Fruit fly (Drosophila melanogaster) whole organism, wandering third instar larva: Measurements from ENCODE around the gene CG16772.
A peak's percentile ranks its signal among the peaks of the same experiment; 100 is the strongest.

Experiments used
- Abd-B ChIP-seq: fragments of >200 bp; optimal IDR thresholded peaks from 2 replicates; lab custom pipeline; 2017; ENCODE audit warnings: missing biosample characterization, missing genetic modification characterization
- CG32264 ChIP-seq: fragments of 200-800 bp; sonication (Bioruptor generic); optimal IDR thresholded peaks from 2 replicates; lab custom pipeline; 2016; ENCODE audit warnings: missing biosample characterization, missing genetic modification characterization
- CG9705 ChIP-seq: fragments of 200-800 bp; sonication (Bioruptor generic); optimal IDR thresholded peaks from 2 replicates; lab custom pipeline; 2018; ENCODE audit warnings: missing biosample characterization, mild to moderate bottlenecking, missing genetic modification characterization
- Dfd ChIP-seq: fragments of >200 bp; optimal IDR thresholded peaks from 2 replicates; lab custom pipeline; 2017; ENCODE audit warnings: missing biosample characterization, missing genetic modification characterization
- Dif ChIP-seq: fragments of 200-275, 200-300 bp; sonication (Bioruptor generic); optimal IDR thresholded peaks from 2 replicates; lab custom pipeline; 2018; ENCODE audit warnings: missing biosample characterization, missing genetic modification characterization; ENCODE audit not compliant: partially characterized antibody
- GATAd ChIP-seq: sonication (Bioruptor generic); optimal IDR thresholded peaks from 2 replicates; lab custom pipeline; 2016; ENCODE audit warnings: missing biosample characterization, missing genetic modification characterization
- HLH106 ChIP-seq: fragments of 200-800 bp; optimal IDR thresholded peaks from 3 replicates; lab custom pipeline; 2019; ENCODE audit warnings: missing biosample characterization, mild to moderate bottlenecking, missing genetic modification characterization, moderate library complexity
- Hnf4 ChIP-seq: fragments of 200-800 bp; sonication (Bioruptor generic); optimal IDR thresholded peaks from 2 replicates; lab custom pipeline; 2016; ENCODE audit warnings: missing biosample characterization, mild to moderate bottlenecking, missing genetic modification characterization
- Hr78 ChIP-seq: fragments of >200 bp; optimal IDR thresholded peaks from 2 replicates; lab custom pipeline; 2017; ENCODE audit warnings: missing biosample characterization, missing genetic modification characterization
- Hr83 ChIP-seq: fragments of 200-300 bp; sonication (Bioruptor generic); optimal IDR thresholded peaks from 2 replicates; lab custom pipeline; 2016; ENCODE audit warnings: missing biosample characterization, mild to moderate bottlenecking, missing genetic modification characterization, moderate library complexity; ENCODE audit not compliant: poor library complexity, severe bottlenecking
- Mio ChIP-seq: sonication (Bioruptor generic); optimal IDR thresholded peaks from 2 replicates; lab custom pipeline; 2016; ENCODE audit warnings: missing biosample characterization, missing genetic modification characterization
- N ChIP-seq: fragments of >200 bp; optimal IDR thresholded peaks from 2 replicates; lab custom pipeline; 2018; ENCODE audit warnings: missing biosample characterization, missing external identifiers, missing genetic modification characterization
- OdsH ChIP-seq: fragments of 200-800 bp; sonication (Bioruptor generic); optimal IDR thresholded peaks from 2 replicates; lab custom pipeline; 2016; ENCODE audit warnings: missing biosample characterization, mild to moderate bottlenecking, missing genetic modification characterization
- Rel ChIP-seq, 2 experiments: fragments of 200-800 bp; sonication (Bioruptor generic) in 1 of 2; optimal IDR thresholded peaks; 2 replicates in 1 of 2; 3 replicates in 1 of 2; lab custom pipeline; 2016 to 2019; ENCODE audit warnings: mild to moderate bottlenecking in 2 of 2, missing biosample characterization in 2 of 2, missing genetic modification characterization in 2 of 2, moderate library complexity in 1 of 2
- Vsx2 ChIP-seq: fragments of 200-300, 225-300 bp; sonication (Bioruptor generic); optimal IDR thresholded peaks from 2 replicates; lab custom pipeline; 2018; ENCODE audit warnings: missing biosample characterization, missing genetic modification characterization; ENCODE audit not compliant: partially characterized antibody
- br ChIP-seq: fragments of 200-800 bp; sonication (Bioruptor generic); optimal IDR thresholded peaks from 2 replicates; lab custom pipeline; 2016; ENCODE audit warnings: missing biosample characterization, missing genetic modification characterization
- dl ChIP-seq, 2 experiments: fragments of 175-275, 200-275 bp in 1 of 2; fragments of 200-275 bp in 1 of 2; sonication (Bioruptor generic); optimal IDR thresholded peaks; lab custom pipeline; 2018; ENCODE audit warnings: mild to moderate bottlenecking in 2 of 2, missing biosample characterization in 2 of 2, missing genetic modification characterization in 2 of 2, moderate library complexity in 2 of 2; ENCODE audit not compliant: partially characterized antibody in 2 of 2, insufficient read depth in 1 of 2
- dmrt93B ChIP-seq: fragments of 200-800 bp; sonication (Bioruptor generic); optimal IDR thresholded peaks from 2 replicates; lab custom pipeline; 2018; ENCODE audit warnings: missing biosample characterization, mild to moderate bottlenecking, missing genetic modification characterization
- dsf ChIP-seq: sonication (Bioruptor generic); optimal IDR thresholded peaks from 2 replicates; lab custom pipeline; 2016; ENCODE audit warnings: missing biosample characterization, missing genetic modification characterization, borderline replicate concordance
- foxo ChIP-seq, 2 experiments: fragments of 200-800 bp; sonication (Bioruptor generic); optimal IDR thresholded peaks; 2 replicates in 1 of 2; 3 replicates in 1 of 2; lab custom pipeline; 2016 to 2017; ENCODE audit warnings: missing biosample characterization in 2 of 2, missing genetic modification characterization in 2 of 2
- fru ChIP-seq: fragments of 200-800 bp; sonication (Bioruptor generic); optimal IDR thresholded peaks from 3 replicates; lab custom pipeline; 2016; ENCODE audit warnings: missing biosample characterization, mild to moderate bottlenecking, missing genetic modification characterization
- h ChIP-seq: fragments of 200-800 bp; sonication (Bioruptor generic); optimal IDR thresholded peaks from 3 replicates; lab custom pipeline; 2016; ENCODE audit warnings: missing biosample characterization, mild to moderate bottlenecking, missing genetic modification characterization
- jim ChIP-seq: fragments of 175-275, 200-325 bp; sonication (Bioruptor generic); optimal IDR thresholded peaks from 2 replicates; lab custom pipeline; 2016; ENCODE audit warnings: missing biosample characterization, mild to moderate bottlenecking, missing genetic modification characterization
- lola ChIP-seq: fragments of >200 bp; optimal IDR thresholded peaks from 2 replicates; lab custom pipeline; 2017; ENCODE audit warnings: missing biosample characterization, missing genetic modification characterization
- pan ChIP-seq: fragments of >200 bp; optimal IDR thresholded peaks from 2 replicates; lab custom pipeline; 2017
- psq ChIP-seq: fragments of 200-800 bp; sonication (Bioruptor generic); optimal IDR thresholded peaks from 3 replicates; lab custom pipeline; 2017; ENCODE audit warnings: missing biosample characterization, mild to moderate bottlenecking, missing genetic modification characterization, moderate library complexity
- sage ChIP-seq: fragments of 200-800 bp; sonication (Bioruptor generic); optimal IDR thresholded peaks from 2 replicates; lab custom pipeline; 2016; ENCODE audit warnings: missing biosample characterization, mild to moderate bottlenecking, missing genetic modification characterization
- tai ChIP-seq: sonication (Bioruptor generic); optimal IDR thresholded peaks from 2 replicates; lab custom pipeline; 2016; ENCODE audit warnings: missing biosample characterization, missing genetic modification characterization
- usp ChIP-seq: fragments of >200 bp; optimal IDR thresholded peaks from 2 replicates; lab custom pipeline; 2017; ENCODE audit warnings: missing biosample characterization, missing genetic modification characterization
- woc ChIP-seq: sonication (Bioruptor generic); optimal IDR thresholded peaks from 2 replicates; lab custom pipeline; 2016; ENCODE audit warnings: missing biosample characterization, mild to moderate bottlenecking, missing genetic modification characterization

The CG16772 gene

DNA sequence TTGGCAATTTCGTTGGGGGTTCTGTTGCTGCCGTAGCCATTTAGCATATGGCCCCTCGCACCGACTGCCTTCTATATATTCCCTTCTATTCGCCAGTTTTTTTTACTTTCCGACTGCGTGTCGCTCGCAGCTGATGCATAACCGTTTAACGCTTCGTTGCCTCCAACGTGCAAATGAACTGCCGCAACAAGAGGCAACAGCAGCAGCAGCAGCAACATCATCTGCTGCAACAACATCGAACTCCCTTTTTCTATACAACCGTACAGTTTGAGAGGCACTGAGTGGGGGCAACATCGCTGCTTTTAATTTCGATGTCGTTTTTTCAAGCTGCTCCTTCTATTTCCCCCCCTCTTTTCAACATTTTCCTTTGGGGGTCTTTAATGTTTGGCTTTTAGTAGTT is 10.3 kb upstream of the CG16772 start:
- TF ChIP-seq Vsx2 (GFP tag; lab: Kevin White, UChicago) (no peak), GATAd (GFP tag; lab: Kevin White, UChicago) (no peak), dsf (GFP tag; lab: Kevin White, UChicago) (no peak), Dif (no peak), OdsH (GFP tag; lab: Kevin White, UChicago) (no peak), jim (no peak), Rel (GFP tag; optimal IDR thresholded peaks at IDR 0.05; lab: Kevin White, UChicago) (no peak), Rel (tag; optimal IDR thresholded peaks at IDR 0.05; lab: Kevin White, UChicago) (no peak), Hr83 (GFP tag; lab: Kevin White, UChicago) (no peak), Dfd (GFP tag; lab: Kevin White, UChicago) (no peak), Hnf4 (GFP tag; lab: Kevin White, UChicago) (no peak), br (no peak)

DNA sequence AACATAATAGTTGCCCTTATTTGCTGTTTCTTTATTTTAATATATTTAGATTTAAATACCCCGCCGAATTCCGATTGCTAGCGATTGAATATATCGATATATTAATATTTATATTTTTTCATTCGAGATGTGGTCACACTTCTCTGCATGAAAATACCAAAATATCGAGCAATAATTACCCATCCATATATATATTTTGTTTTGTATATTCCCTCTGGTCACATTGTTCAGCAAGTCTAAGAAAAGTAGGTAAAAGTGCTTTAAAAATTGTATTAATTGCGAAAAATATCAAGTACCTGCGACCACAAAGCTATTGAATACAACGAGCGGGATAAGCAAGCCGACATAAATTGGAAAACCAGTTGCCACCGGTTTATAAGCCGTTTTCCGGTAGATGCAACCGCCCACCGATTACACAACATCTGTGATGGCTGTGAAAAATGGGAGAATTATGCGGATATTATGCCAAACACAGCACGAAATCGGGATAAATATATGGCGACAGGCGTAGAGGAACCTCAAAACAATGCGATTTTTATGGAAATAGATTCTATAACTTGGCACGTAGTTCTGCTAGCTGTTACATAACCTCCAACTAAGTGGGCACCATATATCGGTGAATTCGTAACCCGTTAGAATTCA is 3.8 kb upstream of the CG16772 start, which contains the start of gene COX4:
COX4 (plus strand) TSS at position 194 of the 642 bp plus-strand sequence.
- TF ChIP-seq Hr78 (GFP tag; lab: Kevin White, UChicago) (no peak), N (GFP tag; lab: Kevin White, UChicago) (no peak), foxo (GFP tag; optimal IDR thresholded peaks at IDR 0.05; lab: Kevin White, UChicago) (no peak), jim (no peak), sage (peak; percentile 43), usp (GFP tag; lab: Kevin White, UChicago) (no peak), Hr83 (GFP tag; lab: Kevin White, UChicago) (no peak), CG32264 (GFP tag; lab: Kevin White, UChicago) (no peak), dsf (GFP tag; lab: Kevin White, UChicago) (no peak), Vsx2 (GFP tag; lab: Kevin White, UChicago) (peak; percentile 57), dl (GFP tag; optimal IDR thresholded peaks at IDR 0.05; lab: Kevin White, UChicago; ENCODE audit: insufficient read depth in 1 of 2, partially characterized antibody in 2 of 2) (no peak), Dfd (GFP tag; lab: Kevin White, UChicago) (no peak), lola (GFP tag; lab: Kevin White, UChicago) (no peak), CG9705 (GFP tag; lab: Kevin White, UChicago) (no peak), psq (no peak), pan (lab: Kevin White, UChicago) (no peak), fru (GFP tag; lab: Kevin White, UChicago) (no peak)

DNA sequence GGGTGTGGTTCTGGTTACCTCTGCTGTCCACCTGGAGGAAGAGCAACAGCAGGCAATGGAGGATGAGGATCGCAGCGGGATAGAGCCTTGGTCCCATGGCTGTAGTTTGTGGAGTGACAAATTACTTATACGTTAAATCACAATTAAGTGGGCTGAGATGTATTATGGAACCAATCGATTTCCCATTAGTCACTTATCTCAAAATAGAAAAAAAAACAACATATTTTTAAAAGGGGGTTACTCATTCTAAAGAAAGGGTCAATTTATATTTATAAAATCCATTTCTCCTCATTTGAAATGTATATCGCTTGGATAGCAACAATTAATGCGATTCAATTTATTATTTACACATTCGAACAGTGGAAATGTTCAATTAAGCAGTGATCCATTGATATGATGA is 1.5 kb upstream of the CG16772 start, which contains the start of gene CG34051:
CG34051 (minus strand) TSS at position 101 of the 400 bp plus-strand sequence.
- TF ChIP-seq OdsH (GFP tag; lab: Kevin White, UChicago), result no peak
- TF ChIP-seq Hnf4 (GFP tag; lab: Kevin White, UChicago), result no peak
- TF ChIP-seq tai (GFP tag; lab: Kevin White, UChicago), result no peak
- TF ChIP-seq jim, result no peak
- TF ChIP-seq dmrt93B, result no peak

DNA sequence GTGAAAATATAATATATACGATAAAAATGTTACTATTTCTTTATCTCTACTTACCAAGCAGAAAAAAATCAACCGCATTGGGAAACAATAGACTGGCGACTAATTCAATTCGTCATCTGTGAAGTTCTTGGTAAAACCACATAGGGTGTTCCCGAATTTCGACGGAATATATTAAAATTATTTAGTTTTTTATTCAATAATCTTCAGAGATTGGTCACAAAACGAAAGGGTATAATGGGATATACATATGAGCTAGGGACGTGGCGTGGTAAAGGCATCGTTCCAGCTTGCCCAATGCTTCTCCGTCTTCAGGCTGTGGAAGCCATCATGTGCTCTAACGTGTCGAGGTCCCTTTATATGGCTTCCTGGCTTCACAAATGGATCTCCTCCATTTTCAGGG is 894 bp upstream of the CG16772 start, which contains the start of gene CG42866:
CG42866 (minus strand) TSS at position 101 of the 400 bp plus-strand sequence.
- TF ChIP-seq Dif (no peak), Hnf4 (GFP tag; lab: Kevin White, UChicago) (no peak), h (no peak), lola (GFP tag; lab: Kevin White, UChicago) (no peak), Hr83 (GFP tag; lab: Kevin White, UChicago) (no peak), N (GFP tag; lab: Kevin White, UChicago) (no peak), CG32264 (GFP tag; lab: Kevin White, UChicago) (no peak), OdsH (GFP tag; lab: Kevin White, UChicago) (no peak), dmrt93B (no peak), HLH106 (tag; lab: Kevin White, UChicago) (no peak), Abd-B (GFP tag; lab: Kevin White, UChicago) (no peak), CG9705 (GFP tag; lab: Kevin White, UChicago) (no peak), dsf (GFP tag; lab: Kevin White, UChicago) (no peak), br (no peak), Mio (GFP tag; lab: Kevin White, UChicago) (no peak), woc (GFP tag; lab: Kevin White, UChicago) (no peak)
